Worm (Caenorhabditis elegans) whole organism, L4 larva: ENCODE data around the gene obr-2.
A peak's percentile ranks its signal among the peaks of the same experiment; 100 is the strongest.

Source experiments
- F49E8.2 ChIP-seq: sonication (generic microtip); optimal IDR thresholded peaks from 2 replicates; lab custom pipeline; 2016; ENCODE audit warnings: missing compliant biosample characterization, mild to moderate bottlenecking, missing genetic modification characterization, borderline replicate concordance
- Y105C5A.15 ChIP-seq: fragments of 200-800 bp; sonication (Bioruptor generic); IDR thresholded peaks from 2 replicates; pipeline ENCODE4 v1.3.6; 2022; ENCODE audit warnings: missing genetic modification characterization, missing compliant biosample characterization
- aly-2 ChIP-seq: sonication (generic microtip); optimal IDR thresholded peaks from 2 replicates; lab custom pipeline; 2018; ENCODE audit warnings: missing biosample characterization, missing genetic modification characterization
- ceh-62 ChIP-seq: sonication (generic microtip); optimal IDR thresholded peaks from 2 replicates; lab custom pipeline; 2017; ENCODE audit warnings: missing biosample characterization, missing genetic modification characterization
- daf-8 ChIP-seq: fragments of 200-800 bp; sonication (Bioruptor generic); IDR thresholded peaks from 2 replicates; pipeline ENCODE4 v1.3.6; 2022; ENCODE audit warnings: missing genetic modification characterization, missing compliant biosample characterization
- hif-1 ChIP-seq, 2 experiments: sonication (generic microtip); optimal IDR thresholded peaks; 2 replicates each; lab custom pipeline; 2016 to 2017; ENCODE audit warnings: missing compliant biosample characterization in 2 of 2, missing genetic modification characterization in 2 of 2, missing genetic modification reagents in 2 of 2, missing genotype in 2 of 2, mild to moderate bottlenecking in 1 of 2
- hlh-30 ChIP-seq: sonication (generic microtip); optimal IDR thresholded peaks from 2 replicates; lab custom pipeline; 2017; ENCODE audit warnings: antibody characterized with exemption, mild to moderate bottlenecking, missing genetic modification characterization, missing compliant biosample characterization; ENCODE audit not compliant: insufficient read depth
- hmg-1.1 ChIP-seq: fragments of 200-800 bp; sonication (Bioruptor generic); IDR thresholded peaks from 2 replicates; pipeline ENCODE4 v1.3.6; 2022; ENCODE audit warnings: missing genetic modification reagents, missing genetic modification characterization, missing compliant biosample characterization
- lin-15B ChIP-seq: fragments of 150-350 bp; sonication (generic microtip); optimal IDR thresholded peaks from 3 replicates; lab custom pipeline; 2014; ENCODE audit warnings: missing biosample characterization, missing genetic modification characterization
- lin-29 ChIP-seq: fragments of 200-800 bp; sonication (Bioruptor generic); IDR thresholded peaks from 2 replicates; pipeline ENCODE4 v1.3.6; 2022; ENCODE audit warnings: missing genetic modification reagents, missing genetic modification characterization, missing compliant biosample characterization
- mep-1 ChIP-seq: fragments of 150-350 bp; sonication (generic microtip); optimal IDR thresholded peaks from 3 replicates; lab custom pipeline; 2014; ENCODE audit warnings: missing biosample characterization, missing genetic modification characterization
- mes-2 ChIP-seq: sonication (generic microtip); optimal IDR thresholded peaks from 2 replicates; lab custom pipeline; 2016; ENCODE audit warnings: missing genotype, mild to moderate bottlenecking, missing genetic modification characterization, missing compliant biosample characterization; ENCODE audit not compliant: poor library complexity, severe bottlenecking
- pqm-1 ChIP-seq: sonication (generic microtip); optimal IDR thresholded peaks from 2 replicates; lab custom pipeline; 2017; ENCODE audit warnings: missing biosample characterization, missing genetic modification characterization
- rbr-2 ChIP-seq: sonication (generic microtip); optimal IDR thresholded peaks from 2 replicates; lab custom pipeline; 2016; ENCODE audit warnings: missing genotype, missing genetic modification characterization, missing compliant biosample characterization
- set-16 ChIP-seq: fragments of 200-800 bp; sonication (Bioruptor generic); IDR thresholded peaks from 2 replicates; pipeline ENCODE4 v1.3.6; 2022; ENCODE audit warnings: missing genetic modification reagents, missing genetic modification characterization, missing compliant biosample characterization
- tag-97 ChIP-seq: fragments of 200-800 bp; sonication (Bioruptor generic); IDR thresholded peaks from 2 replicates; pipeline ENCODE4 v1.3.6; 2022; ENCODE audit warnings: missing genetic modification characterization, missing compliant biosample characterization
- unc-62 ChIP-seq, 3 experiments: fragments of 150-350 bp in 1 of 3; sonication (generic microtip); optimal IDR thresholded peaks in 2 of 3; peaks in 1 of 3; 1 replicate in 1 of 3; 2 replicates in 2 of 3; lab custom pipeline; 2014 to 2017; ENCODE audit warnings: missing biosample characterization in 3 of 3, missing genetic modification characterization in 3 of 3, missing genetic modification reagents in 3 of 3, missing genotype in 1 of 3
- zag-1 ChIP-seq: fragments of 150-350 bp; optimal IDR thresholded peaks from 2 replicates; lab custom pipeline; 2014; ENCODE audit warnings: missing biosample characterization, missing genetic modification characterization
- ztf-7 ChIP-seq: fragments of 150-350 bp; optimal IDR thresholded peaks from 2 replicates; lab custom pipeline; 2014; ENCODE audit warnings: missing biosample characterization, missing genetic modification characterization

Gene obr-2

ce11 chrV:14984593-14984992 lies 29.5 kb downstream of the obr-2 start, which contains the start of gene F02D8.4:
Gene F02D8.4 (plus strand): TSS chrV:14984893.
- TF ChIP-seq hif-1 (tag; optimal IDR thresholded peaks at IDR 0.05; lab: Kevin White, UChicago) (no peak), Y105C5A.15 (GFP tag; lab: Robert Waterston, UW) (no peak), rbr-2 (tag; lab: Kevin White, UChicago) (no peak), tag-97 (no peak), ceh-62 (tag; lab: Kevin White, UChicago) (no peak), ztf-7 (no peak), aly-2 (tag; lab: Kevin White, UChicago) (no peak), unc-62 (GFP tag; optimal IDR thresholded peaks at IDR 0.05 in 1 of 2; lab: Kevin White, UChicago) (peak in 1 of 2 experiments; percentile 26), unc-62 (tag; optimal IDR thresholded peaks at IDR 0.05; lab: Kevin White, UChicago) (no peak)

DNA sequence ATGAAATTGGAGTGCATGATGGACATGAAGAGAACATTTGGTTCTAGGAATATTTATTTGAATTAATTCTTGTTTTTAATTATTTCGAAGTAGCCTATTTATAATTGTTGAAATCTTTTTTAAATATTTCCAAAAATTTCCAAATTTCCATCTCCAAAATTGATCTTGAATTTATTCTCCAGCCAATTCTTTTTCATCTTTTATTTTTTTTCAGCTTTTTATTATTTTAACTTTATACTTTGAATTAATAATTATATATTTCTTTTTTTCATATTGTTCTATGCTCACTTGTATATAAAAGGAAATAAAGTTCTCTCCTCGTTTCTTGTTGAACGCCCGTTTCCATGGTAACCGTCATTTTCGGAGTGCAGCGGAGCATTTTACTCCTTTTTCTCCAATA lies 34.1 kb downstream of the obr-2 start, which contains the start of gene xbx-1:
Gene xbx-1, plus strand, starts transcription at position 301 of the 400 bp plus-strand sequence.
- TF ChIP-seq lin-29 (no peak), lin-15B (tag; lab: Kevin White, UChicago) (no peak), mep-1 (tag; lab: Kevin White, UChicago) (no peak), zag-1 (tag; lab: Kevin White, UChicago) (no peak)
- TF ChIP-seq, all 104 proteins: peak for 0

DNA sequence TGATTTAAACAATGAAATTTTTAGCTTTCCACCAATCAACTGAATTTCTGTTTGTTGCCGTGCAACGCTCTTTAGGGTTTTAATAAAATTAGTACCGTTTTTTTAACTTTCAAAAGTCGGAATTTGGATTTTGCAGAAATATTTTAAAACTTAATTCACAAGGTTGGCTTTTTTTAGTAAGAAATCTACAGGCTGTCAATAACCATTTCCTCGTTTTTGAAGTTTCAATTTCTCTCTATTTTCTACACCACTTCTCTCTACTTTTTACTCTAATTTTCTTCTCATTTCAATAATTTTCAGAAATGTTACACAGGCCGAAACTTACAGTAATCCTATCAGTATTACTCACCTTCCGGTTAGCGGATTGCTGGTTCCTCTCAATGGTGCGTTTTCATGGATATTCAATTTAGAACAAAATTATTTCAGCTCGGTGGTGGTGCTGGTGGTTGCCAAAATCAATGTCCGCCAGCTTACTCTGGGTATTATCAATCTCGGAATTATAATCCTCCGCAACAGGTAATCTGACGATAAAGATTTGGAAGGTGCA lies 35.8 kb downstream of the obr-2 start, which contains the start of the genes grd-12 and F02D8.1:
Gene grd-12, plus strand, starts transcription at position 301 of the 547 bp plus-strand sequence.
Gene F02D8.1, minus strand, starts transcription at position 497 of the 547 bp plus-strand sequence.
- TF ChIP-seq F49E8.2 (tag; lab: Kevin White, UChicago): no peak
- TF ChIP-seq set-16 (GFP tag; lab: Robert Waterston, UW): no peak
- TF ChIP-seq mes-2 (tag; lab: Kevin White, UChicago): no peak

DNA sequence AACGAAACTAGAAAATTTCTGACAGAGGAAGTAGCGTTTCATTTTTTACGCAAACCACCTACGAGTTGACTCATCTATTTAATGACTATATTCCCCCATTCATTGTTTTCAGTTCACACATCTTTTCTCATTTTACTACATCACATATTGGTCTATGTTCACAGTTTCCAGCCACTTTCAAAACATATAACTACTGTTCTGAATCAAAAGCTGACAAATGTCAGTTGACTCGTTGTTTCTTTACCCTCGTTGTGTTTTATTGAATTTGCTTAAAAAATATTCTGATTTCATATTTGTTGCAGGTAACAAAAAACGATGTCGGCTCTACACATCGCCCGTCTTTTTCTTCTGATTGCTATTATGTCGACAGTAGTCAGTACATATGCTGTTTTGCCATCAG lies 42.9 kb downstream of the obr-2 start, which contains the start of gene nlp-59:
Gene nlp-59, plus strand, starts transcription at position 301 of the 400 bp plus-strand sequence.
- TF ChIP-seq pqm-1 (tag; lab: Kevin White, UChicago): no peak
- no peak for TF ChIP-seq Y105C5A.15 (GFP tag; lab: Robert Waterston, UW)
- TF ChIP-seq hlh-30 (tag; lab: Kevin White, UChicago): no peak
- no peak for TF ChIP-seq daf-8 (GFP tag; lab: Robert Waterston, UW)
- no peak for TF ChIP-seq hmg-1.1 (GFP tag; lab: Robert Waterston, UW)
